Worm (Caenorhabditis elegans) whole organism, young adult: ENCODE measurements around the gene F13E9.13.

Experiments used
- C06A6.2 ChIP-seq: fragments of 200-800 bp; sonication (Bioruptor generic); conservative IDR thresholded peaks from 2 replicates; pipeline ENCODE4 v1.3.6; 2022; ENCODE audit warnings: missing genetic modification characterization, missing compliant biosample characterization
- C17E4.6 ChIP-seq: fragments of 200-800 bp; sonication (Bioruptor generic); IDR thresholded peaks from 2 replicates; pipeline ENCODE4 v1.3.6; 2022; ENCODE audit warnings: missing genetic modification reagents, missing genetic modification characterization, missing compliant biosample characterization
- D2030.7 ChIP-seq: fragments of 200-800 bp; sonication (Bioruptor generic); IDR thresholded peaks from 2 replicates; pipeline ENCODE4 v1.3.6; 2022; ENCODE audit warnings: missing genetic modification reagents, missing genetic modification characterization, missing compliant biosample characterization
- F39B2.1 ChIP-seq: fragments of 200-800 bp; sonication (Bioruptor generic); IDR thresholded peaks from 2 replicates; pipeline ENCODE4 v1.3.6; 2022; ENCODE audit warnings: missing genetic modification reagents, missing genetic modification characterization, missing compliant biosample characterization
- F49E8.2 ChIP-seq: sonication (generic microtip); optimal IDR thresholded peaks from 3 replicates; lab custom pipeline; 2017; ENCODE audit warnings: missing genetic modification characterization, mild to moderate bottlenecking, missing compliant biosample characterization, antibody characterized with exemption, moderate library complexity; ENCODE audit not compliant: insufficient read depth
- F57A8.1 ChIP-seq: fragments of 200-800 bp; sonication (Bioruptor generic); optimal IDR thresholded peaks from 2 replicates; lab custom pipeline; 2018; ENCODE audit warnings: mild to moderate bottlenecking, missing genetic modification characterization, moderate library complexity, missing compliant biosample characterization
- F57C9.4 ChIP-seq: sonication (generic microtip); optimal IDR thresholded peaks from 2 replicates; lab custom pipeline; 2017; ENCODE audit warnings: mild to moderate bottlenecking, missing genetic modification characterization, missing compliant biosample characterization
- K11D2.4 ChIP-seq: fragments of 200-800 bp; sonication (Bioruptor generic); IDR thresholded peaks from 2 replicates; pipeline ENCODE4 v1.3.6; 2022; ENCODE audit warnings: missing genetic modification reagents, missing genetic modification characterization, missing compliant biosample characterization
- K12H6.12 ChIP-seq: fragments of 200-800 bp; sonication (Bioruptor generic); optimal IDR thresholded peaks from 2 replicates; lab custom pipeline; 2018; ENCODE audit warnings: mild to moderate bottlenecking, missing genetic modification characterization, missing compliant biosample characterization
- Y79H2A.3 ChIP-seq: fragments of 200-800 bp; sonication (Bioruptor generic); conservative IDR thresholded peaks from 2 replicates; pipeline ENCODE4 v1.3.6; 2022; ENCODE audit warnings: missing genetic modification reagents, missing genetic modification characterization, missing compliant biosample characterization
- ZK185.1 ChIP-seq: sonication (generic microtip); optimal IDR thresholded peaks from 2 replicates; lab custom pipeline; 2016; ENCODE audit warnings: mild to moderate bottlenecking, missing genetic modification characterization, missing compliant biosample characterization; ENCODE audit not compliant: poor library complexity, severe bottlenecking
- ama-1 ChIP-seq, 3 experiments: fragments of 150-350 bp in 1 of 3; sonication (generic microtip) in 2 of 3; optimal IDR thresholded peaks; 2 replicates each; lab custom pipeline; 2014 to 2018; ENCODE audit warnings: missing biosample characterization in 2 of 3, missing genetic modification characterization in 2 of 3, missing genetic modification reagents in 2 of 3
- ceh-91 ChIP-seq: fragments of 200-800 bp; sonication (Bioruptor generic); IDR thresholded peaks from 2 replicates; pipeline ENCODE4 v1.3.6; 2022; ENCODE audit warnings: missing genetic modification reagents, missing genetic modification characterization, missing compliant biosample characterization
- die-1 ChIP-seq: sonication (generic microtip); optimal IDR thresholded peaks from 2 replicates; lab custom pipeline; 2016; ENCODE audit warnings: missing genotype, mild to moderate bottlenecking, missing genetic modification characterization, missing compliant biosample characterization
- dox-1 ChIP-seq: fragments of 200-800 bp; sonication (Bioruptor generic); IDR thresholded peaks from 2 replicates; pipeline ENCODE4 v1.3.6; 2022; ENCODE audit warnings: missing genetic modification reagents, missing genetic modification characterization, missing compliant biosample characterization
- egl-44 ChIP-seq: fragments of 200-800 bp; sonication (Bioruptor generic); IDR thresholded peaks from 2 replicates; pipeline ENCODE4 v1.3.6; 2022; ENCODE audit warnings: missing genetic modification reagents, missing genetic modification characterization, missing compliant biosample characterization
- ekl-4 ChIP-seq: fragments of 200-800 bp; sonication (Bioruptor generic); IDR thresholded peaks from 2 replicates; pipeline ENCODE4 v1.3.6; 2022; ENCODE audit warnings: missing genetic modification reagents, missing genetic modification characterization, missing compliant biosample characterization
- gei-17 ChIP-seq: fragments of 200-800 bp; sonication (Bioruptor generic); optimal IDR thresholded peaks from 2 replicates; lab custom pipeline; 2018; ENCODE audit warnings: mild to moderate bottlenecking, missing genetic modification characterization, missing compliant biosample characterization
- hlh-26 ChIP-seq: fragments of 200-800 bp; sonication (Bioruptor generic); conservative IDR thresholded peaks from 2 replicates; pipeline ENCODE4 v1.3.6; 2022; ENCODE audit warnings: missing genetic modification reagents, missing genetic modification characterization, missing compliant biosample characterization
- let-526 ChIP-seq: fragments of 200-800 bp; sonication (Bioruptor generic); IDR thresholded peaks from 2 replicates; pipeline ENCODE4 v1.3.6; 2022; ENCODE audit warnings: missing genetic modification reagents, missing genetic modification characterization, missing compliant biosample characterization
- let-607 ChIP-seq, 2 experiments: fragments of 200-800 bp in 1 of 2; sonication (Bioruptor generic) in 1 of 2; sonication (generic microtip) in 1 of 2; optimal IDR thresholded peaks; 2 replicates each; lab custom pipeline; 2016 to 2018; ENCODE audit warnings: mild to moderate bottlenecking in 2 of 2, missing compliant biosample characterization in 2 of 2, missing genetic modification characterization in 2 of 2, moderate library complexity in 2 of 2, missing genotype in 1 of 2
- lin-54 ChIP-seq: fragments of 200-800 bp; sonication (Bioruptor generic); optimal IDR thresholded peaks from 2 replicates; lab custom pipeline; 2018; ENCODE audit warnings: mild to moderate bottlenecking, missing genetic modification characterization, missing compliant biosample characterization
- lsy-27 ChIP-seq: sonication (generic microtip); optimal IDR thresholded peaks from 2 replicates; lab custom pipeline; 2017; ENCODE audit warnings: missing genetic modification characterization, mild to moderate bottlenecking, missing compliant biosample characterization, antibody characterized with exemption, missing genotype, borderline replicate concordance; ENCODE audit not compliant: insufficient read depth
- madf-10 ChIP-seq: sonication (generic microtip); optimal IDR thresholded peaks from 2 replicates; lab custom pipeline; 2016; ENCODE audit warnings: mild to moderate bottlenecking, missing genetic modification characterization, missing compliant biosample characterization
- madf-3 ChIP-seq: fragments of 200-800 bp; sonication (Bioruptor generic); IDR thresholded peaks from 2 replicates; pipeline ENCODE4 v1.3.6; 2022; ENCODE audit warnings: missing genetic modification reagents, missing genetic modification characterization, missing compliant biosample characterization
- madf-6 ChIP-seq: fragments of 200-800 bp; sonication (Bioruptor generic); IDR thresholded peaks from 2 replicates; pipeline ENCODE4 v1.3.6; 2022; ENCODE audit warnings: missing genetic modification reagents, missing genetic modification characterization, missing compliant biosample characterization
- mcd-1 ChIP-seq: fragments of 200-800 bp; sonication (Bioruptor generic); IDR thresholded peaks from 2 replicates; pipeline ENCODE4 v1.3.6; 2022; ENCODE audit warnings: missing genetic modification reagents, missing genetic modification characterization, missing compliant biosample characterization
- mel-28 ChIP-seq: sonication (generic microtip); optimal IDR thresholded peaks from 2 replicates; lab custom pipeline; 2016; ENCODE audit warnings: borderline replicate concordance, mild to moderate bottlenecking, missing genetic modification characterization, missing compliant biosample characterization
- nfyb-1 ChIP-seq: fragments of 200-800 bp; sonication (Bioruptor generic); IDR thresholded peaks from 2 replicates; pipeline ENCODE4 v1.3.6; 2022; ENCODE audit warnings: missing genetic modification reagents, missing genetic modification characterization, missing compliant biosample characterization
- nhr-90 ChIP-seq: sonication (generic microtip); optimal IDR thresholded peaks from 2 replicates; lab custom pipeline; 2016; ENCODE audit warnings: missing genotype, mild to moderate bottlenecking, missing genetic modification characterization, missing compliant biosample characterization
- pbrm-1 ChIP-seq: fragments of 200-800 bp; sonication (Bioruptor generic); IDR thresholded peaks from 2 replicates; pipeline ENCODE4 v1.3.6; 2022; ENCODE audit warnings: missing genetic modification reagents, missing genetic modification characterization, missing compliant biosample characterization
- rcor-1 ChIP-seq: fragments of 200-800 bp; sonication (Bioruptor generic); IDR thresholded peaks from 2 replicates; pipeline ENCODE4 v1.3.6; 2022; ENCODE audit warnings: missing genetic modification reagents, missing genetic modification characterization, missing compliant biosample characterization
- unc-62 ChIP-seq: fragments of 150-350 bp; optimal IDR thresholded peaks from 2 replicates; lab custom pipeline; 2014; ENCODE audit warnings: missing biosample characterization, missing genetic modification reagents, missing genetic modification characterization
- ztf-26 ChIP-seq: sonication (generic microtip); optimal IDR thresholded peaks from 2 replicates; lab custom pipeline; 2017; ENCODE audit warnings: missing genetic modification characterization, missing compliant biosample characterization
- ztf-6 ChIP-seq: fragments of 200-800 bp; sonication (Bioruptor generic); IDR thresholded peaks from 2 replicates; pipeline ENCODE4 v1.3.6; 2022; ENCODE audit warnings: missing genetic modification reagents, missing genetic modification characterization, missing compliant biosample characterization

Gene F13E9.13

ce11 chrIV:10884263-10884662, 2.9 kb downstream of the F13E9.13 start, which contains the start of gene F13E9.5:
TSS of gene F13E9.5 (minus strand) at chrIV:10884363.
- TF ChIP-seq lsy-27 (tag; lab: Kevin White, UChicago): no peak
- TF ChIP-seq F49E8.2 (tag; lab: Kevin White, UChicago): no peak
- no peak for TF ChIP-seq pbrm-1 (GFP tag; lab: Robert Waterston, UW)
- no peak for TF ChIP-seq ZK185.1
- no peak for TF ChIP-seq lin-54
- no peak for TF ChIP-seq C17E4.6 (GFP tag; lab: Robert Waterston, UW)
- TF ChIP-seq, all 124 proteins: peak for 0

- TF ChIP-seq ztf-26 (tag; lab: Kevin White, UChicago) (no peak), C06A6.2 (GFP tag; lab: Robert Waterston, UW) (no peak), gei-17 (GFP tag; lab: Kevin White, UChicago) (no peak), K11D2.4 (GFP tag; lab: Robert Waterston, UW) (no peak), ama-1 (optimal IDR thresholded peaks at IDR 0.05; lab: Kevin White, UChicago) (no peak), ama-1 (GFP tag; optimal IDR thresholded peaks at IDR 0.05; lab: Kevin White, UChicago) (no peak), madf-6 (GFP tag; lab: Robert Waterston, UW) (no peak), let-607 (tag; optimal IDR thresholded peaks at IDR 0.05; lab: Kevin White, UChicago) (no peak), F57C9.4 (tag; lab: Kevin White, UChicago) (no peak)
These were observed 4.6 kb downstream of the F13E9.13 start, which contains the start of gene srlf-11 for ce11 chrIV:10885915-10886314. TSS of gene srlf-11 (minus strand) at chrIV:10886015.

ce11 chrIV:10887285-10887684, 5.9 kb downstream of the F13E9.13 start, which contains the start of gene F13E9.16:
TSS of gene F13E9.16 (minus strand) at chrIV:10887385.
- no peak for TF ChIP-seq hlh-26 (GFP tag; lab: Robert Waterston, UW)
- no peak for TF ChIP-seq mcd-1 (GFP tag; lab: Robert Waterston, UW)
- no peak for TF ChIP-seq ztf-26 (tag; lab: Kevin White, UChicago)
- TF ChIP-seq C17E4.6 (GFP tag; lab: Robert Waterston, UW): no peak
- TF ChIP-seq lsy-27 (tag; lab: Kevin White, UChicago): no peak
- no peak for TF ChIP-seq nhr-90 (tag; lab: Kevin White, UChicago)
- TF ChIP-seq D2030.7: no peak
- TF ChIP-seq dox-1 (GFP tag; lab: Robert Waterston, UW): no peak
- TF ChIP-seq Y79H2A.3: no peak
- TF ChIP-seq mel-28: no peak
- no peak for TF ChIP-seq die-1
- no peak for TF ChIP-seq egl-44 (GFP tag; lab: Robert Waterston, UW)
- TF ChIP-seq ztf-6 (GFP tag; lab: Robert Waterston, UW): no peak
- TF ChIP-seq ekl-4 (GFP tag; lab: Robert Waterston, UW): no peak
- no peak for TF ChIP-seq K12H6.12 (tag; lab: Kevin White, UChicago)
- no peak for TF ChIP-seq unc-62 (GFP tag; lab: Kevin White, UChicago)
- TF ChIP-seq madf-3 (GFP tag; lab: Robert Waterston, UW): no peak
- TF ChIP-seq madf-6 (GFP tag; lab: Robert Waterston, UW): no peak

ce11 chrIV:10889820-10890462, 8.6 kb downstream of the F13E9.13 start, which contains the start of gene F13E9.15:
TSS of gene F13E9.15 (minus strand) at chrIV:10889870.
- no peak for TF ChIP-seq ceh-91 (GFP tag; lab: Robert Waterston, UW)
- TF ChIP-seq F39B2.1: no peak
- TF ChIP-seq nfyb-1 (GFP tag; lab: Robert Waterston, UW): no peak
- TF ChIP-seq mel-28: no peak
- TF ChIP-seq let-526 (GFP tag; lab: Robert Waterston, UW): no peak
- TF ChIP-seq rcor-1 (GFP tag; lab: Robert Waterston, UW): no peak
- TF ChIP-seq F57C9.4 (tag; lab: Kevin White, UChicago): no peak
- no peak for TF ChIP-seq pbrm-1 (GFP tag; lab: Robert Waterston, UW)
- TF ChIP-seq F57A8.1 (GFP tag; lab: Kevin White, UChicago): no peak
- TF ChIP-seq madf-10 (tag; lab: Kevin White, UChicago): no peak
- no peak for TF ChIP-seq K11D2.4 (GFP tag; lab: Robert Waterston, UW)
- TF ChIP-seq hlh-26 (GFP tag; lab: Robert Waterston, UW): no peak
- TF ChIP-seq, all 124 proteins: peak for 0
